Worm (Caenorhabditis elegans) whole organism, early embryonic: ENCODE measurements around the gene nhr-196.

ENCODE experiments used
- B0310.2 ChIP-seq: sonication (generic microtip); optimal IDR thresholded peaks from 2 replicates; lab custom pipeline; 2016; ENCODE audit warnings: mild to moderate bottlenecking, missing genetic modification characterization, missing compliant biosample characterization
- ama-1 ChIP-seq: fragments of 150-350 bp; optimal IDR thresholded peaks from 2 replicates; lab custom pipeline; 2014
- ceh-13 ChIP-seq: fragments of 200-800 bp; sonication (Bioruptor generic); optimal IDR thresholded peaks from 2 replicates; lab custom pipeline; 2018; ENCODE audit warnings: mild to moderate bottlenecking, missing genetic modification characterization, missing compliant biosample characterization
- ets-7 ChIP-seq: sonication (generic microtip); optimal IDR thresholded peaks from 2 replicates; lab custom pipeline; 2016; ENCODE audit warnings: missing genotype, missing genetic modification characterization, missing compliant biosample characterization
- pes-1 ChIP-seq: fragments of 200-800 bp; sonication (Bioruptor generic); IDR thresholded peaks from 2 replicates; pipeline ENCODE4 v1.3.6; 2022; ENCODE audit warnings: missing genetic modification reagents, missing genetic modification characterization, missing compliant biosample characterization
- scrt-1 ChIP-seq: fragments of 200-800 bp; sonication (Bioruptor generic); IDR thresholded peaks from 2 replicates; pipeline ENCODE4 v1.3.6; 2022; ENCODE audit warnings: missing genetic modification characterization, missing compliant biosample characterization

DNA sequence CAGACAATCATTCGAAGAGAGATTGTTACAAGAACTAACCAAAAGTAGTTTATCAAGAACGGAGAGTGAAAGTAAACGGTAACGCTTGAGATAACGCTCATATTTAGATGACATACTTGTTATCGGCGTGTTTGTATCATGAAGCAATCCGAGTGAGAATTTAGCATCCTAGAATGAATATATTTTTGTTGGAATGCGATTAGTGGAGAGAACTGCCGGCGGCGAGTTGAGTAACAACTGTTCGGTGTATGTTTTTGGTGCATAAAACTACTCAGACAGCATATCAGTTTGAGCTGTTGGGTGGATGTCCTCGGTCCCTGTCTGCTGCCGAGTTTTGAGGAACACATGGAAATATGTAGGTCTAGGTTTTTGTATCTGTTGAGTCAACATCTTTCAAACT is 48.1 kb downstream of the nhr-196 start, which contains the start of gene T23D5.3:
- TF ChIP-seq B0310.2 (tag; lab: Kevin White, UChicago) (no peak), ama-1 (no peak), scrt-1 (GFP tag; lab: Robert Waterston, UW) (no peak), pes-1 (no peak), ets-7 (tag; lab: Kevin White, UChicago) (no peak), ceh-13 (GFP tag; lab: Kevin White, UChicago) (no peak)
